Worm (Caenorhabditis elegans) whole organism, L1 larva: ENCODE results near the gene daf-9.

Experiments
- C34B4.2 ChIP-seq: sonication (generic microtip); optimal IDR thresholded peaks from 2 replicates; lab custom pipeline; 2017; ENCODE audit warnings: mild to moderate bottlenecking, missing genetic modification characterization, missing compliant biosample characterization
- aha-1 ChIP-seq: fragments of 150-350 bp; optimal IDR thresholded peaks from 2 replicates; lab custom pipeline; 2014; ENCODE audit warnings: missing biosample characterization, missing genetic modification characterization
- alr-1 ChIP-seq: fragments of 200-800 bp; sonication (Bioruptor generic); optimal IDR thresholded peaks from 2 replicates; lab custom pipeline; 2018; ENCODE audit warnings: borderline replicate concordance, mild to moderate bottlenecking, missing genetic modification characterization, missing compliant biosample characterization
- aly-2 ChIP-seq: fragments of 150-350 bp; optimal IDR thresholded peaks from 2 replicates; lab custom pipeline; 2014; ENCODE audit warnings: missing biosample characterization, missing genetic modification characterization
- ama-1 ChIP-seq: fragments of 150-350 bp; optimal IDR thresholded peaks from 2 replicates; lab custom pipeline; 2014
- ceh-63 ChIP-seq: fragments of 200-800 bp; sonication (Bioruptor generic); optimal IDR thresholded peaks from 2 replicates; lab custom pipeline; 2018; ENCODE audit warnings: mild to moderate bottlenecking, missing genetic modification characterization, missing compliant biosample characterization
- ceh-8 ChIP-seq: fragments of 200-800 bp; sonication (Bioruptor generic); optimal IDR thresholded peaks from 2 replicates; lab custom pipeline; 2018; ENCODE audit warnings: mild to moderate bottlenecking, missing genetic modification characterization, moderate library complexity, missing compliant biosample characterization
- ceh-82 ChIP-seq, 3 experiments: fragments of 150-350 bp in 1 of 3; sonication (generic microtip) in 2 of 3; optimal IDR thresholded peaks; 2 replicates each; lab custom pipeline; 2014 to 2017; ENCODE audit warnings: missing biosample characterization in 3 of 3, missing genetic modification characterization in 3 of 3
- ceh-90 ChIP-seq: sonication (generic microtip); optimal IDR thresholded peaks from 2 replicates; lab custom pipeline; 2016; ENCODE audit warnings: missing genetic modification characterization, missing compliant biosample characterization
- dpl-1 ChIP-seq, 3 experiments: fragments of 150-350 bp in 2 of 3; sonication (generic microtip) in 1 of 3; optimal IDR thresholded peaks; 2 replicates each; lab custom pipeline; 2014 to 2017; ENCODE audit warnings: missing biosample characterization in 3 of 3, missing genetic modification characterization in 3 of 3, missing genetic modification reagents in 3 of 3
- dsc-1 ChIP-seq: sonication (generic microtip); optimal IDR thresholded peaks from 2 replicates; lab custom pipeline; 2016; ENCODE audit warnings: mild to moderate bottlenecking, missing genetic modification characterization, missing compliant biosample characterization
- efl-1 ChIP-seq, 4 experiments: fragments of 150-350 bp; optimal IDR thresholded peaks in 3 of 4; peaks in 1 of 4; 1 replicate in 1 of 4; 2 replicates in 3 of 4; lab custom pipeline; 2014; ENCODE audit warnings: missing biosample characterization in 2 of 4, missing genetic modification characterization in 2 of 4, missing genetic modification reagents in 2 of 4
- egl-13 ChIP-seq: sonication (generic microtip); optimal IDR thresholded peaks from 2 replicates; lab custom pipeline; 2016; ENCODE audit warnings: missing genotype, missing genetic modification reagents, missing genetic modification characterization, missing compliant biosample characterization
- elt-2 ChIP-seq: sonication (generic microtip); optimal IDR thresholded peaks from 2 replicates; lab custom pipeline; 2016; ENCODE audit warnings: missing genetic modification characterization, mild to moderate bottlenecking, inconsistent platforms, missing compliant biosample characterization, missing genetic modification reagents
- fkh-4 ChIP-seq: sonication (generic microtip); optimal IDR thresholded peaks from 2 replicates; lab custom pipeline; 2016; ENCODE audit warnings: missing compliant biosample characterization, missing genetic modification characterization, borderline replicate concordance
- fkh-8 ChIP-seq: sonication (generic microtip); optimal IDR thresholded peaks from 2 replicates; lab custom pipeline; 2016; ENCODE audit warnings: mild to moderate bottlenecking, missing genetic modification characterization, missing compliant biosample characterization
- fos-1 ChIP-seq: fragments of 150-350 bp; optimal IDR thresholded peaks from 2 replicates; lab custom pipeline; 2014; ENCODE audit warnings: missing biosample characterization, missing genetic modification characterization
- hlh-17 ChIP-seq: fragments of 200-800 bp; sonication (Bioruptor generic); optimal IDR thresholded peaks from 2 replicates; lab custom pipeline; 2018; ENCODE audit warnings: missing genetic modification characterization, mild to moderate bottlenecking, missing compliant biosample characterization, moderate library complexity, borderline replicate concordance
- irx-1 ChIP-seq: sonication (generic microtip); optimal IDR thresholded peaks from 2 replicates; lab custom pipeline; 2016; ENCODE audit warnings: missing genetic modification characterization, missing compliant biosample characterization
- jun-1 ChIP-seq: fragments of 150-350 bp; optimal IDR thresholded peaks from 2 replicates; lab custom pipeline; 2014; ENCODE audit warnings: missing biosample characterization, missing genetic modification reagents, missing genetic modification characterization
- lin-13 ChIP-seq: fragments of 150-350 bp; optimal IDR thresholded peaks from 2 replicates; lab custom pipeline; 2014; ENCODE audit warnings: missing biosample characterization, missing genetic modification reagents, missing genetic modification characterization
- lin-14 ChIP-seq: fragments of 200-800 bp; sonication (Bioruptor generic); optimal IDR thresholded peaks from 2 replicates; lab custom pipeline; 2018; ENCODE audit warnings: mild to moderate bottlenecking, missing genetic modification characterization, moderate library complexity, missing compliant biosample characterization
- lin-35 ChIP-seq, 2 experiments: fragments of 150-350 bp; optimal IDR thresholded peaks; 2 replicates each; lab custom pipeline; 2014; ENCODE audit warnings: missing biosample characterization in 2 of 2, missing genetic modification characterization in 2 of 2, missing genetic modification reagents in 2 of 2
- lin-39 ChIP-seq: fragments of 150-350 bp; optimal IDR thresholded peaks from 2 replicates; lab custom pipeline; 2014; ENCODE audit warnings: missing biosample characterization, missing genetic modification reagents, missing genetic modification characterization
- mab-9 ChIP-seq: fragments of 200-800 bp; sonication (Bioruptor generic); IDR thresholded peaks from 2 replicates; pipeline ENCODE4 v1.3.6; 2022; ENCODE audit warnings: missing genetic modification reagents, missing genetic modification characterization, missing compliant biosample characterization
- mef-2 ChIP-seq: fragments of 150-350 bp; optimal IDR thresholded peaks from 2 replicates; lab custom pipeline; 2014; ENCODE audit warnings: missing biosample characterization, missing genetic modification characterization
- mep-1 ChIP-seq: fragments of 150-350 bp; optimal IDR thresholded peaks from 2 replicates; lab custom pipeline; 2014; ENCODE audit warnings: missing biosample characterization, missing genetic modification characterization
- nhr-19 ChIP-seq: fragments of 200-800 bp; sonication (Bioruptor generic); conservative IDR thresholded peaks from 2 replicates; pipeline ENCODE4 v1.3.6; 2022; ENCODE audit warnings: missing genetic modification characterization, missing compliant biosample characterization
- nhr-20 ChIP-seq: sonication (generic microtip); optimal IDR thresholded peaks from 2 replicates; lab custom pipeline; 2016; ENCODE audit warnings: mild to moderate bottlenecking, missing genetic modification characterization, missing compliant biosample characterization
- nhr-237 ChIP-seq: fragments of 150-350 bp; optimal IDR thresholded peaks from 2 replicates; lab custom pipeline; 2014; ENCODE audit warnings: missing biosample characterization, missing genetic modification characterization
- nhr-47 ChIP-seq: sonication (generic microtip); optimal IDR thresholded peaks from 2 replicates; lab custom pipeline; 2016; ENCODE audit warnings: mild to moderate bottlenecking, missing genetic modification characterization, moderate library complexity, missing compliant biosample characterization
- nhr-71 ChIP-seq: sonication (generic microtip); optimal IDR thresholded peaks from 2 replicates; lab custom pipeline; 2016; ENCODE audit warnings: mild to moderate bottlenecking, missing genetic modification characterization, moderate library complexity, missing compliant biosample characterization
- nhr-90 ChIP-seq: sonication (generic microtip); optimal IDR thresholded peaks from 2 replicates; lab custom pipeline; 2016; ENCODE audit warnings: mild to moderate bottlenecking, missing genetic modification characterization, missing compliant biosample characterization; ENCODE audit not compliant: poor library complexity
- pag-3 ChIP-seq: sonication (generic microtip); optimal IDR thresholded peaks from 2 replicates; lab custom pipeline; 2017; ENCODE audit warnings: missing genetic modification characterization, mild to moderate bottlenecking, missing compliant biosample characterization, antibody characterized with exemption, borderline replicate concordance; ENCODE audit not compliant: insufficient read depth
- pax-3 ChIP-seq: fragments of 200-800 bp; sonication (Bioruptor generic); optimal IDR thresholded peaks from 2 replicates; lab custom pipeline; 2018; ENCODE audit warnings: mild to moderate bottlenecking, missing genetic modification characterization, moderate library complexity, missing compliant biosample characterization
- sox-4 ChIP-seq: sonication (generic microtip); optimal IDR thresholded peaks from 2 replicates; lab custom pipeline; 2016; ENCODE audit warnings: missing genetic modification characterization, missing compliant biosample characterization
- sptf-1 ChIP-seq: fragments of 150-350 bp; optimal IDR thresholded peaks from 2 replicates; lab custom pipeline; 2014; ENCODE audit warnings: missing biosample characterization, missing genetic modification characterization
- tbx-2 ChIP-seq: sonication (generic microtip); optimal IDR thresholded peaks from 2 replicates; lab custom pipeline; 2016; ENCODE audit warnings: missing genetic modification characterization, missing compliant biosample characterization
- unc-30 ChIP-seq: sonication (generic microtip); optimal IDR thresholded peaks from 2 replicates; lab custom pipeline; 2017; ENCODE audit warnings: missing biosample characterization, missing genetic modification characterization
- unc-62 ChIP-seq: fragments of 150-350 bp; optimal IDR thresholded peaks from 2 replicates; lab custom pipeline; 2014; ENCODE audit warnings: missing biosample characterization, missing genetic modification reagents, missing genetic modification characterization
- zag-1 ChIP-seq: fragments of 150-350 bp; optimal IDR thresholded peaks from 2 replicates; lab custom pipeline; 2014; ENCODE audit warnings: missing biosample characterization, missing genetic modification characterization
- ztf-11 ChIP-seq, 2 experiments: sonication (generic microtip); optimal IDR thresholded peaks; 2 replicates each; lab custom pipeline; 2016 to 2017; ENCODE audit warnings: missing genetic modification characterization in 2 of 2, missing biosample characterization in 1 of 2, missing compliant biosample characterization in 1 of 2
- ztf-4 ChIP-seq: fragments of 150-350 bp; optimal IDR thresholded peaks from 2 replicates; lab custom pipeline; 2014; ENCODE audit warnings: missing biosample characterization, missing genetic modification characterization

The daf-9 gene

DNA sequence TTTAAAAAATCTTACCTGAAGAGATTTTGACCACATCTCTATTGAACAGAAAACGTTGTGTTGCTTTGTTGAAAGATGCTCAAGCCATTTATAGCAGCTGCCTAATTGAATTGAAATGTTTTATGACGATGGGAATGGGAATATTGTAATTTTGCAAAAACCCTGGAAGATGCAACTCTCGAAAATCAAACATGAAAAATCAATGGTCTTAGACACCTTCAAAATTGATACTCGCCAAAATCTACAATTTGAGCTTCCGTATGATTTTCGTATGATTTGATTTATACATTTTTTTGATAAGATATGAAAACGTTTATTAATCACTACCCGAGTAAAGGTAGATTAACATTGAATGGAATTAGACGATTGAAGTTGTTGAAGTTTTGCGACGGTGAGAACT, 11.7 kb downstream of the daf-9 start, which contains the start of gene C14F11.7:
Gene C14F11.7, minus strand, starts transcription at position 101 of the 400 bp plus-strand sequence.
- TF ChIP-seq mab-9 (no peak), elt-2 (no peak), nhr-47 (tag; lab: Kevin White, UChicago) (no peak), aha-1 (tag; lab: Kevin White, UChicago) (no peak), unc-30 (tag; lab: Kevin White, UChicago) (no peak), sptf-1 (tag; lab: Kevin White, UChicago) (no peak), jun-1 (no peak), ceh-63 (GFP tag; lab: Kevin White, UChicago) (no peak), ztf-11 (tag; optimal IDR thresholded peaks at IDR 0.05; lab: Kevin White, UChicago) (no peak), ztf-4 (no peak), mef-2 (tag; lab: Kevin White, UChicago) (no peak), dpl-1 (GFP tag; optimal IDR thresholded peaks at IDR 0.05; lab: Kevin White, UChicago) (no peak), pax-3 (tag; lab: Kevin White, UChicago) (no peak), ama-1 (lab: Kevin White, UChicago) (no peak), unc-62 (GFP tag; lab: Kevin White, UChicago) (no peak), efl-1 (optimal IDR thresholded peaks at IDR 0.05; lab: Kevin White, UChicago) (no peak), efl-1 (GFP tag; optimal IDR thresholded peaks at IDR 0.05 in 1 of 2; lab: Kevin White, UChicago) (no peak), nhr-19 (no peak)

DNA sequence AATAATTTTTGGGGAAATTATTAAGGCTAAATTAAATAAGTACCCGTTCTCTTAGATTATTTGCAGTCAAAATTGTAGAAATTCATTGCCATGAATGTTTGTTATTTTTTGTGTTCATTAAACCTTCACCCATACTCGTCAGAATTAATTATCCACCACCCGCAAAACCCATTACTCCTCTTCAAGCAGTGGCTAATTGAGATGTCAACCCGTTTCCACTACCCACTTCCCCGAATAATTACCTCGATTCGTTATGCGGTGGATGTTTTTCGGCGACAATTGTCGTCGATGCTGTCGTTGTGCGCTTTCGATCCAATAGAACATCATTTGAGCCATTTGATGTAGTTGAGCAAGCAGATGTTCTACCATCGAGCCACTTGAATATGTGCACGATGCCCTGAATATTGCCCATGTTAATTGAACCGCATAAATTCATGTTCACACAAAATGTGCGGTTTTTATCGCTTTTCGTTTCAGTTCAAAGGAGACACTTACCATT, 14.6 kb downstream of the daf-9 start:
- TF ChIP-seq egl-13 (tag; lab: Kevin White, UChicago) (no peak), efl-1 (optimal IDR thresholded peaks at IDR 0.05; lab: Kevin White, UChicago) (no peak), efl-1 (GFP tag; optimal IDR thresholded peaks at IDR 0.05 in 1 of 2; lab: Kevin White, UChicago) (peak in 1 of 2 experiments; percentile 45)

DNA sequence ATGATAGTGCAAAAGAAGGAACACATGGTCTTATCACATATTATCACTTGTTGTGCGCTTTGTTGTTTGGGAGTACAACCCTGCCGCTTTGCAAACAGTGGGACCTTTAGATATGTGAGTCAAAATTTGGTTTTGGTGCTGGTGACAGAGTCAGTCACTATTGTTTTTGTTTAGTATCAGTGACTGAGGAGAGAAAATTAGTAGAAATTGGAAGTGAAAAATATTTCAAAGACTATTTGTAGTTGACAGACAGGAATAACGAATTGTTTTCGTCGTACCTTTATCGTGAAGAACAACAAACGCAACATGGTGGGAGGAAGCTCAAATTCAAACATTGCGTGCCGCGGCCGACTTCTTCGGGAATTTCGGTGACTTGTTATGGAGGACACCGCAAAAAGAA, 19.8 kb downstream of the daf-9 start, which contains the start of gene lrch-1:
Gene lrch-1, minus strand, starts transcription at position 101 of the 400 bp plus-strand sequence.
- TF ChIP-seq efl-1 (optimal IDR thresholded peaks at IDR 0.05; lab: Kevin White, UChicago) (no peak), efl-1 (GFP tag; optimal IDR thresholded peaks at IDR 0.05 in 1 of 2; lab: Kevin White, UChicago) (no peak), ceh-90 (tag; lab: Kevin White, UChicago) (no peak), unc-30 (tag; lab: Kevin White, UChicago) (no peak), ztf-4 (no peak), ceh-82 (tag; optimal IDR thresholded peaks at IDR 0.05; lab: Kevin White, UChicago) (no peak), sox-4 (tag; lab: Kevin White, UChicago) (no peak), tbx-2 (tag; lab: Kevin White, UChicago) (no peak), hlh-17 (GFP tag; lab: Kevin White, UChicago) (no peak), aly-2 (no peak), nhr-237 (tag; lab: Kevin White, UChicago) (no peak), alr-1 (tag; lab: Kevin White, UChicago) (no peak), lin-14 (no peak), mep-1 (tag; lab: Kevin White, UChicago) (no peak), nhr-71 (tag; lab: Kevin White, UChicago) (no peak), unc-62 (GFP tag; lab: Kevin White, UChicago) (no peak), ceh-8 (no peak), pag-3 (no peak), irx-1 (tag; lab: Kevin White, UChicago) (no peak)

DNA sequence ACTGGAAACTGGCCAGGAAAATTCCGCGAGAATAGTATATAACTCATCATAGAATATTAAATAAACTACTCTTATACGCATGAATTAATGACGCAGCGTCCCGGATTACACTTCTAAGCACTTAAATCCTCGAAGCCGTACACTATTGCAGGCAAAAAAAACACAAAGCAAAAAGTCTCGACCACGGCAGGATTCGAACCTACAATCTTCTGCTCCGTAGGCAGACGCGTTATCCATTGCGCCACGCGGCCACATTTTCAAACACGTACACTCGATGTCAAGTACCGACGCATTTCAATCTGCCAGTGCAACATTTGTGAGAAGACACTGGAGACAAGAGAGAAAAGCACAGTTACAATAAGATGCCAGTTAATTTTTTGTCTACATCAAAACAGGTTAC, 23.2 kb downstream of the daf-9 start:
- TF ChIP-seq lin-13 (no peak), efl-1 (optimal IDR thresholded peaks at IDR 0.05; lab: Kevin White, UChicago) (peak in 1 of 2 experiments; percentile 14), efl-1 (GFP tag; optimal IDR thresholded peaks at IDR 0.05 in 1 of 2; lab: Kevin White, UChicago) (peak in 1 of 2 experiments; percentile 91), nhr-20 (peak; percentile 65), nhr-90 (tag; lab: Kevin White, UChicago) (peak; percentile 67), irx-1 (tag; lab: Kevin White, UChicago) (peak; percentile 52), lin-14 (peak; percentile 66), zag-1 (tag; lab: Kevin White, UChicago) (no peak), fos-1 (tag; lab: Kevin White, UChicago) (peak; percentile 27), sox-4 (tag; lab: Kevin White, UChicago) (no peak), fkh-4 (tag; lab: Kevin White, UChicago) (no peak), lin-35 (GFP tag; optimal IDR thresholded peaks at IDR 0.05; lab: Kevin White, UChicago) (peak; percentile 9 to 68), C34B4.2 (tag; lab: Kevin White, UChicago) (no peak), nhr-19 (peak; percentile 72), lin-39 (tag; lab: Kevin White, UChicago) (no peak), mef-2 (tag; lab: Kevin White, UChicago) (no peak), unc-62 (GFP tag; lab: Kevin White, UChicago) (no peak), fkh-8 (tag; lab: Kevin White, UChicago) (peak; percentile 46), elt-2 (no peak), jun-1 (peak; percentile 23), nhr-71 (tag; lab: Kevin White, UChicago) (peak; percentile 72), ceh-82 (tag; optimal IDR thresholded peaks at IDR 0.05; lab: Kevin White, UChicago) (peak; percentile 24 to 55 (median 31)), dsc-1 (tag; lab: Kevin White, UChicago) (peak; percentile 72)
